Fruit fly (Drosophila melanogaster): ENCODE data around the gene drd.

DNA sequence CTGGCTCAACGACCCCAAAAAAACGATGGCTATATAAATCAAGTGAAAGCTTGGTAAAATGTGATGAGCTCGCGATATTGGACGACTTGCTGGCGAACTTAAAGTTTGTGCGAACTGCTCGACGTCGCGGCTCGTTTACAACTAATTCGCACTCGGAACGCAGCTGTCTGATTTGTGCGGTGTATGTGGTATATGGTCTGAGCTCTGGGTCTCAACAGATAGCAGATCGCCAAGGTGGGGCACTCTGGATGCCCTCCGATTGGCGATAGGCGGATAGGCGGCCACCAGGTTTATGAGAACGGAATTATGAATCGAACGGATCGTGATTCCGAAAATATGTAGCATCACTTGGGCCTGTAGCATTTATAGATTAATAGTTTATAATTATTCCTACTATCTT lies 9.2 kb upstream of the drd start, which contains the start of gene Cyp4s3:
- TF ChIP-seq kay (GFP tag; optimal IDR thresholded peaks at IDR 0.05) (no peak), oc (tag; optimal IDR thresholded peaks at IDR 0.05) (no peak), cad (GFP tag; optimal IDR thresholded peaks at IDR 0.05) (no peak), CG2889 (GFP tag; IDR thresholded peaks at IDR 0.05) (no peak), br (optimal IDR thresholded peaks at IDR 0.05) (no peak)
